Worm (Caenorhabditis elegans) whole organism, early embryonic: Measurements from ENCODE around the gene sqt-3.

ENCODE experiments used
- ama-1 ChIP-seq: fragments of 150-350 bp; optimal IDR thresholded peaks from 2 replicates; lab custom pipeline; 2014
- ceh-13 ChIP-seq: fragments of 200-800 bp; sonication (Bioruptor generic); optimal IDR thresholded peaks from 2 replicates; lab custom pipeline; 2018; ENCODE audit warnings: mild to moderate bottlenecking, missing genetic modification characterization, missing compliant biosample characterization
- flt-1 ChIP-seq: fragments of 200-800 bp; sonication (Bioruptor generic); IDR thresholded peaks from 2 replicates; pipeline ENCODE4 v1.3.6; 2022; ENCODE audit warnings: missing genetic modification characterization, missing compliant biosample characterization
- hnd-1 ChIP-seq: sonication (generic microtip); optimal IDR thresholded peaks from 2 replicates; lab custom pipeline; 2016; ENCODE audit warnings: missing genetic modification characterization, missing compliant biosample characterization
- pes-1 ChIP-seq: fragments of 200-800 bp; sonication (Bioruptor generic); IDR thresholded peaks from 2 replicates; pipeline ENCODE4 v1.3.6; 2022; ENCODE audit warnings: missing genetic modification reagents, missing genetic modification characterization, missing compliant biosample characterization
- sea-1 ChIP-seq: fragments of 200-800 bp; sonication (Bioruptor generic); conservative IDR thresholded peaks from 2 replicates; pipeline ENCODE4 v1.3.6; 2022; ENCODE audit warnings: missing genetic modification characterization, missing compliant biosample characterization
- tra-4 ChIP-seq: sonication (generic microtip); optimal IDR thresholded peaks from 2 replicates; lab custom pipeline; 2017; ENCODE audit warnings: missing genetic modification characterization, missing compliant biosample characterization

DNA sequence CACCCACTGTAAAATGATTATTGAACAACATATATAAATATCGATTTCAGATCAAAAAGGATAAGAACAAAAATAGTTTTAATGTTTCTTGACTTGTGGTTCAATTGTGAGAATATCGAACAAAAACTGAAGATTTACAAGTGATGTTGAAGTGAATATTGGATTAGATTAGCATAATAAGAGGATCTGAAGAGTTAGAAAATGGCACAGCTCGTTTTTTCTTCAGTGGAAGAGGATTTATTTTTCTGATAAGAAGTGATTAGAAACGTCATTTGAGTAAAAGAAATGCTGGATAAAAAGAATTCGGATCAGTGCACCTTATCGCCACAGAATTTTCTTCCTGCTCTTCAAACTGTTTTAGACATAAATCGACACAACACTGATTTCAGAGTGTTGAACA lies 43.2 kb downstream of the sqt-3 start, which contains the start of gene twk-14:
- TF ChIP-seq sea-1 (GFP tag; lab: Robert Waterston, UW) (no peak), ceh-13 (GFP tag; lab: Kevin White, UChicago) (no peak), ama-1 (lab: Kevin White, UChicago) (no peak), hnd-1 (tag; lab: Kevin White, UChicago) (no peak), flt-1 (GFP tag; lab: Robert Waterston, UW) (no peak), tra-4 (tag; lab: Kevin White, UChicago) (no peak), pes-1 (GFP tag; lab: Robert Waterston, UW) (no peak)
